Worm (Caenorhabditis elegans) whole organism, midembryonic: ENCODE measurements around the gene rhgf-1.
A peak's percentile ranks its signal among the peaks of the same experiment; 100 is the strongest.

Experiments
- T22C8.4 ChIP-seq: fragments of 200-800 bp; sonication (Bioruptor generic); IDR thresholded peaks from 2 replicates; pipeline ENCODE4 v1.3.6; 2022; ENCODE audit warnings: missing genetic modification characterization, missing compliant biosample characterization
- cog-1 ChIP-seq: sonication (generic microtip); optimal IDR thresholded peaks from 2 replicates; lab custom pipeline; 2016; ENCODE audit warnings: missing genetic modification characterization, missing compliant biosample characterization
- flt-1 ChIP-seq: fragments of 200-800 bp; sonication (Bioruptor generic); IDR thresholded peaks from 2 replicates; pipeline ENCODE4 v1.3.6; 2022; ENCODE audit warnings: missing genetic modification characterization, missing compliant biosample characterization
- klf-2 ChIP-seq: fragments of 200-800 bp; sonication (Bioruptor generic); conservative IDR thresholded peaks from 2 replicates; pipeline ENCODE4 v1.3.6; 2022; ENCODE audit warnings: missing genetic modification reagents, missing genetic modification characterization, missing compliant biosample characterization
- med-1 ChIP-seq: sonication (generic microtip); optimal IDR thresholded peaks from 2 replicates; lab custom pipeline; 2017; ENCODE audit warnings: missing genetic modification characterization, mild to moderate bottlenecking, missing compliant biosample characterization, antibody characterized with exemption, missing genetic modification reagents; ENCODE audit not compliant: insufficient read depth
- ref-1 ChIP-seq: fragments of 200-800 bp; sonication (Bioruptor generic); conservative IDR thresholded peaks from 2 replicates; pipeline ENCODE4 v1.3.6; 2022; ENCODE audit warnings: missing genetic modification reagents, missing genetic modification characterization, missing compliant biosample characterization
- tab-1 ChIP-seq: fragments of 200-800 bp; sonication (Bioruptor generic); IDR thresholded peaks from 2 replicates; pipeline ENCODE4 v1.3.6; 2022; ENCODE audit warnings: missing genetic modification characterization, missing compliant biosample characterization
- ztf-23 ChIP-seq: fragments of 200-800 bp; sonication (Bioruptor generic); IDR thresholded peaks from 2 replicates; pipeline ENCODE4 v1.3.6; 2022; ENCODE audit warnings: missing genetic modification reagents, missing genetic modification characterization, missing compliant biosample characterization
- ztf-29 ChIP-seq: fragments of 200-800 bp; sonication (Bioruptor generic); IDR thresholded peaks from 2 replicates; pipeline ENCODE4 v1.3.6; 2022; ENCODE audit warnings: missing genetic modification reagents, missing genetic modification characterization, missing compliant biosample characterization

Gene rhgf-1

DNA sequence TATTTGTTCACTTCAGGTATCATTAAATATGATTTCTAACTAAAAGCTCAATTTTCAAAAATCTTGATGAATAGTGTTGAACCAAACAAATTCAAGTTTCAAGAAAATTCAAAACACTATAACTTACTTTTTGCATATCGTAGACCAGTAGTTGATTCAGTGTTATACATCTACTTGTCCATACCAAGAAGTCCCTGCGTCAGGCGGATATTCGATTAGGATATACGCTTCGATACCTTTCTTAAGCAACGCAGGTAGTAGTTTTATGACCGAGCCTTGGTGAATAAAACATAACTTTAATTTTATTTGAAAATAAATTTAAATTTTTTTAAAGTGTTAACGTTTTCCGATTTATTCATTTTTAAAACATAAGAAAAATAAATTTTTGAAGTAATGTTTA is 36.3 kb downstream of the rhgf-1 start:
- no peak for TF ChIP-seq klf-2 (GFP tag; lab: Robert Waterston, UW)
- no peak for TF ChIP-seq flt-1 (GFP tag; lab: Robert Waterston, UW)
- no peak for TF ChIP-seq tab-1 (GFP tag; lab: Robert Waterston, UW)
- no peak for TF ChIP-seq ztf-23 (GFP tag; lab: Robert Waterston, UW)
- TF ChIP-seq cog-1 (tag; lab: Kevin White, UChicago), result no peak
- no peak for TF ChIP-seq med-1 (GFP tag; lab: Kevin White, UChicago)
- no peak for TF ChIP-seq ref-1 (GFP tag; lab: Robert Waterston, UW)
- no peak for TF ChIP-seq ztf-29
- no peak for TF ChIP-seq T22C8.4

DNA sequence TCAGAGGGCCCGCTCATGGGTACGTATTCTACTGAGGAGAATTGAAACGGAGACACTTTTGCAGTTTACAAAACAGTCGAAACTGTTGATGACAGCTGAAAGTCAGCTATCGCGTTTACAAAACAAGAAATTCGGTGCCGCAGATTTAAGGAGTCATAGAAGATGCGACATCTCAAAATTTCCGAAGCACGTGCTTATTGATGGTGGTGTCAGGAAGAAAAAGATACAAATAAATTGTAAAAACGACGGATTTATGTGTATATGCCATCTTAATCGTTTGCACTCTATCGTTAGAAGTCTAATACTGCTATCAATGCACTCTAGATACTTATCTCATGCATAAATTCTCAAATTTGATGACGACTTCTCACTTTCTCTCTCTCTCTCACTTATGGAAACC is 37.5 kb downstream of the rhgf-1 start, which contains the start of gene F13E6.2:
F13E6.2 (minus strand) TSS at position 101 of the 400 bp plus-strand sequence.
- TF ChIP-seq med-1 (GFP tag; lab: Kevin White, UChicago), result no peak

DNA sequence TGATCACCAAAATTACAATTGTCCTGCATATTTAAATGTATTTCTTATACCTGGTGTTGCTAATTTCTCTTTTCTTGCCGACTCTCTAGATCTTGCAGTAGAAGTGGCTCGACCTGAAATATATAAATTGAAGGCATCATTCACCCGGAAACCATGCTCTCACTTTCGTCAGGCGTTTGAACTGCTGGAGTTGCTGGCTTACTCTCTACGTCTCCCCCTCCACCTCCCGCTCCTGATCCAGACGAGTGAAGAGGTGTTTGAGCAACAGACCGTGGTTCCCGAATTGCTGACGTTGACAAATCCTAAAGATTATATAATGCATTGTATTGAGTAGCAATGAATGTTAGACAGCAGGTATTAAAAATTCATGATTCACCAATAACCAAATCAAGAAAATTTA is 41.5 kb downstream of the rhgf-1 start:
- no peak for TF ChIP-seq ref-1 (GFP tag; lab: Robert Waterston, UW)
- no peak for TF ChIP-seq ztf-23 (GFP tag; lab: Robert Waterston, UW)
- TF ChIP-seq klf-2 (GFP tag; lab: Robert Waterston, UW), result no peak
- TF ChIP-seq T22C8.4, result no peak
- TF ChIP-seq cog-1 (tag; lab: Kevin White, UChicago), result no peak
- no peak for TF ChIP-seq tab-1 (GFP tag; lab: Robert Waterston, UW)
- TF ChIP-seq flt-1 (GFP tag; lab: Robert Waterston, UW), result no peak
- no peak for TF ChIP-seq ztf-29
- no peak for TF ChIP-seq med-1 (GFP tag; lab: Kevin White, UChicago)

DNA sequence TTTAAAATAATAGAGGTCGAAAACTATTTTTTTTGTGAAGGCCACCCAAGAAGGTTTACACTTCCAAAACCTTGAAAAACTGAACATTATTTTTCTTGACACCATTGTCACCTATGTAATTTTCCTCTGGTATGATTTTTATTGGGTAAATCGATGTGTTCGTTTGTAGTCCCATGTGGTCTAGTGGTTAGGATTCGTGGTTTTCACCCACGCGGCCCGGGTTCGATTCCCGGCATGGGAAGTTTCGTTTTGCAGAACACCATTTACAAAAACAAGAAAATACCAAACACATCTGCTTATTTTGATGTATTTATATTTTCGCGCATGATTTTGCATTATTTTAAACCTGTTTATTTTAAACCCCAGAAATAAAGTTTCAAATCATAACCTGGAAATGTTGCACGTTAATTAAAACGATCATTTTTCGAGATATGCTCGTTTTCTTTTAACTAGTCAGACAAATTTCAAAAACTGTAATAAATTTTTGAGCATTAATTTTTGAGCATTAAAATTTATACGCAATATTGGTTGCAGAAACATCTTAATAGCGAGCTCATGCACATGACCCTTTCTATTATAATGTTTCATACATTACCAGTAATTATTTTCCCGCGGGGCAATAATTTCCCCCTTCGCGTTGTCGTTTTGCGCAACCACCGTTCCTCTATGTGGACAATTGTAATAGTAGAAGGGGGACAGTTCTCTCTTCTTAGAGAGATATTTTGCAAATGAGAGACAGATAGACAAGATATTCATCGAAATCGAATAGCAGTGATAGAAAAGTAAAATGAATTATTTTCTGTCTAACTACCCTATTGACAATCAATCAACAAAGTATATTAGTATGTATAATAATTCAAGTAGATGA is 44.0 kb downstream of the rhgf-1 start:
- TF ChIP-seq ref-1 (GFP tag; lab: Robert Waterston, UW) (no peak), cog-1 (tag; lab: Kevin White, UChicago) (no peak), ztf-23 (GFP tag; lab: Robert Waterston, UW) (peak; percentile 43; the same call in 1 of the 2 replicates), flt-1 (GFP tag; lab: Robert Waterston, UW) (peak; percentile 72), klf-2 (GFP tag; lab: Robert Waterston, UW) (no peak), med-1 (GFP tag; lab: Kevin White, UChicago) (no peak), tab-1 (GFP tag; lab: Robert Waterston, UW) (0 out of 2 replicates have a peak, but pooled peaks have one; percentile 32), ztf-29 (no peak), T22C8.4 (no peak)

DNA sequence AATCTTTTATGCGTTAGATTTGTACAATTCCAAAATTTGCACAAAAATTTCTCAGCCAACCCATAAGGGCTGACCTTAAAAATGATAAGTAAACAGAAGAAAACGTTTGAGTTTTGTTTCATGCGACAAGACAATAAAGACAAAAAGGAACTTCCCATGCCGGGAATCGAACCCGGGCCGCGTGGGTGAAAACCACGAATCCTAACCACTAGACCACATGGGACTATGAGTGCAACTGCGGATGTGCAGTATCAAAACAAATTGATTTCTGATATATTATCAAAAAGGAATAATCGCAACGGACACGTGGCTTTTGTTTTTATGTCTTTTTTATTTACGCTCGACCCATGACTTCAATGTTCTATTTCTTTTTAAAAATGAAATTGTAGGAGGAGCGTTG is 44.8 kb downstream of the rhgf-1 start:
- TF ChIP-seq cog-1 (tag; lab: Kevin White, UChicago), result no peak

DNA sequence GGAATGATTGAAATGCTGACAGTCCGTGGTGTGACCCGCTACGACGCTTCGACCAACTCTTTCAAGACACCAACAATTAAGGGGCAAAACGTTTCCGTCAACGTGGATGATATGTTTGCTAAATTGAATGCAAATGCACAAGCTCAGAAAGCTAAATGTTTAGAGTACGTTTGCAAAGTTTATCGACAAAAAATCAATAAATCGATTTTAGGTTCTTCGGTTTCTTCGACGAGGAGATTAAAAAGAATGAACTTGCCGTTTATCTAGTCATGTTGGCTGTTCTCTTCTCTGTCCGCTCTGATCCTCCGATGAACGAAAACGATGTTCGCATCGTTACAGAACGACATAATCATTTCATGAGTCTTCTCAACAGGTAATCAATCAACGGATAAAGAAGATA is 46.9 kb downstream of the rhgf-1 start:
- TF ChIP-seq T22C8.4 (no peak), cog-1 (tag; lab: Kevin White, UChicago) (no peak), klf-2 (GFP tag; lab: Robert Waterston, UW) (no peak), med-1 (GFP tag; lab: Kevin White, UChicago) (no peak), ztf-23 (GFP tag; lab: Robert Waterston, UW) (no peak), flt-1 (GFP tag; lab: Robert Waterston, UW) (no peak), ztf-29 (no peak), tab-1 (GFP tag; lab: Robert Waterston, UW) (no peak)

DNA sequence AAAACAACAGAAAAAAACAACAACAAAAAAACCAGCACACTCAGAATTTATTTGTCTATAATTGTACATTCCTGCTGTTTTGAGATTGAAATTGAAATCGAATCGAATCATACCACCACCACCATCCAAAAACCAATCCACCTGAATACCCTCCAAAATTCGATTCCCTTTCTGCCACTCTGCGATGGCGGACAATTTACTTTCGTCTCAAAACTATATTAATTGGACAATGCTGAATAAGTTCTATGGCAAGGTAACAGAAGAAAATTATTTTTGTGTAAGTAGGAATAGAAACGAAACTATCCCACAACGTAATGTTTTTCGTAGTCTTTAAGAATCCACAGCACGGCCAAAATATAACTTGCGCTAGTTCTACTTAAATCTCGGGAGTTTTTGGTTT is 52.2 kb downstream of the rhgf-1 start:
- TF ChIP-seq med-1 (GFP tag; lab: Kevin White, UChicago), result no peak

ce11 chrX:10656604-10657003 is 55.1 kb downstream of the rhgf-1 start:
- no peak for TF ChIP-seq med-1 (GFP tag; lab: Kevin White, UChicago)
- no peak for TF ChIP-seq klf-2 (GFP tag; lab: Robert Waterston, UW)
- TF ChIP-seq tab-1 (GFP tag; lab: Robert Waterston, UW), result no peak
- no peak for TF ChIP-seq T22C8.4
- TF ChIP-seq ztf-23 (GFP tag; lab: Robert Waterston, UW), result no peak
- no peak for TF ChIP-seq ref-1 (GFP tag; lab: Robert Waterston, UW)
- TF ChIP-seq cog-1 (tag; lab: Kevin White, UChicago), result no peak
- no peak for TF ChIP-seq flt-1 (GFP tag; lab: Robert Waterston, UW)
- TF ChIP-seq ztf-29, result no peak

DNA sequence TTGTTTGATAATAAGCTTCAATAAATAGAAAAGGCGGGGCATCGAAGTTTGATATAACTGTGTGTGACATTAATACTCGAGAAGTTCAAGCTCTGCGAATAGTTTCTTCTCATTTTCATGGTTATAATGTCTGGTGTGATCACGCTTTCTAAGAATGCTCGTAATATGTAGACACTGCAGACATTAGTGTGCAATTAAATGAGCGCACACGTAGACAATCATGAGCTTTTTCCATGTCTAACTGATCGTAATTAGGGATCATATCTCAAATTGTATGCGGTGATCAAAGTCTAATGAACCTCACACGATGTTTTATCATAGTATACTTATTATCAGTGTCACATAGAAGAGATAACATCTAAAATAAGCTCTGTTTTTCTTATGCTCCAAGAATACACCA is 61.6 kb downstream of the rhgf-1 start:
- TF ChIP-seq tab-1 (GFP tag; lab: Robert Waterston, UW), result no peak
- no peak for TF ChIP-seq T22C8.4
- TF ChIP-seq flt-1 (GFP tag; lab: Robert Waterston, UW), result no peak
- no peak for TF ChIP-seq klf-2 (GFP tag; lab: Robert Waterston, UW)
- TF ChIP-seq ztf-23 (GFP tag; lab: Robert Waterston, UW), result no peak
- no peak for TF ChIP-seq ztf-29
- TF ChIP-seq med-1 (GFP tag; lab: Kevin White, UChicago), result no peak
- no peak for TF ChIP-seq cog-1 (tag; lab: Kevin White, UChicago)
- TF ChIP-seq ref-1 (GFP tag; lab: Robert Waterston, UW), result no peak
